Fruit fly (Drosophila melanogaster): ENCODE data around the gene Pburs.
A peak's percentile ranks its signal among the peaks of the same experiment; 100 is the strongest.

Gene Pburs

dm6 chr2L:14462644-14463394 is 45.7 kb upstream of the Pburs start (continued):
- TF ChIP-seq CG11398 (GFP tag; optimal IDR thresholded peaks at IDR 0.05) (peak; percentile 12), ro (GFP tag; IDR thresholded peaks at IDR 0.05) (no peak), CG6654 (GFP tag; optimal IDR thresholded peaks at IDR 0.05) (peak; percentile 56), luna (GFP tag; optimal IDR thresholded peaks at IDR 0.05) (no peak), ATbp (GFP tag; optimal IDR thresholded peaks at IDR 0.05) (peak; percentile 62), Elba2 (GFP tag; optimal IDR thresholded peaks at IDR 0.05) (no peak), MTF-1 (GFP tag; optimal IDR thresholded peaks at IDR 0.05; ENCODE audit: borderline replicate concordance) (peak; percentile 42), esg (GFP tag; conservative IDR thresholded peaks at IDR 0.05) (peak; percentile 51), CG8281 (tag; optimal IDR thresholded peaks at IDR 0.05) (peak; percentile 71), odd (GFP tag; optimal IDR thresholded peaks at IDR 0.05) (peak; percentile 51), ewg (GFP tag; optimal IDR thresholded peaks at IDR 0.05) (peak; percentile 41), CG4328 (GFP tag; optimal IDR thresholded peaks at IDR 0.05) (peak; percentile 22), CG7745 (tag; optimal IDR thresholded peaks at IDR 0.05) (no peak), en (GFP tag; optimal IDR thresholded peaks at IDR 0.05) (peak; percentile 35), CG17829 (tag; optimal IDR thresholded peaks at IDR 0.05) (peak; percentile 94), usp (GFP tag; optimal IDR thresholded peaks at IDR 0.05) (no peak), CG2712 (tag; optimal IDR thresholded peaks at IDR 0.05) (peak; percentile 96), tll (GFP tag; optimal IDR thresholded peaks at IDR 0.05) (no peak), zen (tag; optimal IDR thresholded peaks at IDR 0.05) (peak; percentile 80), gcm (GFP tag; optimal IDR thresholded peaks at IDR 0.05) (peak; percentile 67), Sox100B (GFP tag; optimal IDR thresholded peaks at IDR 0.05) (peak; percentile 89), trem (tag; optimal IDR thresholded peaks at IDR 0.05) (peak; percentile 82), dati (GFP tag; IDR thresholded peaks at IDR 0.05) (peak; percentile 23; the same call in 1 of the 2 replicates), CG17186 (GFP tag; optimal IDR thresholded peaks at IDR 0.05) (peak; percentile 43), Six4 (GFP tag; optimal IDR thresholded peaks at IDR 0.05) (peak; percentile 78), Side (GFP tag; optimal IDR thresholded peaks at IDR 0.05) (no peak), CG11696 (GFP tag; IDR thresholded peaks at IDR 0.05) (0 out of 2 replicates have a peak, but pooled peaks have one; percentile 29), cas (GFP tag; IDR thresholded peaks at IDR 0.05) (no peak), sim (GFP tag; IDR thresholded peaks at IDR 0.05) (peak; percentile 37; the same call in 1 of the 2 replicates), tio (GFP tag; optimal IDR thresholded peaks at IDR 0.05) (peak; percentile 59), sisA (GFP tag; IDR thresholded peaks at IDR 0.05) (peak; percentile 71), gem (tag; optimal IDR thresholded peaks at IDR 0.05) (peak; percentile 88), CG12769 (tag; optimal IDR thresholded peaks at IDR 0.05) (peak; percentile 3), Spps (tag; optimal IDR thresholded peaks at IDR 0.05) (peak; percentile 81), nau (GFP tag; optimal IDR thresholded peaks at IDR 0.05) (peak; percentile 69), bsh (GFP tag; optimal IDR thresholded peaks at IDR 0.05) (peak in 1 of 2 experiments; percentile 78), pan (optimal IDR thresholded peaks at IDR 0.05) (no peak), pan (GFP tag; optimal IDR thresholded peaks at IDR 0.05 in 1 of 2, IDR thresholded peaks at IDR 0.05 in 1 of 2) (peak; percentile 60 to 69), CG34422 (GFP tag; IDR thresholded peaks at IDR 0.05) (peak; percentile 78), kni (GFP tag; optimal IDR thresholded peaks at IDR 0.05) (peak; percentile 78), CG7928 (GFP tag; optimal IDR thresholded peaks at IDR 0.05) (no peak), CG9215 (GFP tag; IDR thresholded peaks at IDR 0.05) (0 out of 2 replicates have a peak, but pooled peaks have one; percentile 38), CG4404 (GFP tag; IDR thresholded peaks at IDR 0.05) (peak; percentile 82), ranshi (GFP tag; IDR thresholded peaks at IDR 0.05) (peak; percentile 27; the same call in 1 of the 2 replicates), CG11247 (GFP tag; IDR thresholded peaks at IDR 0.05) (no peak), az2 (GFP tag; optimal IDR thresholded peaks at IDR 0.05) (peak; percentile 69), Lim3 (GFP tag; IDR thresholded peaks at IDR 0.05) (0 out of 2 replicates have a peak, but pooled peaks have one; percentile 47), CG31365 (tag; optimal IDR thresholded peaks at IDR 0.05) (peak; percentile 22), fu2 (GFP tag; optimal IDR thresholded peaks at IDR 0.05) (no peak)
